Worm (Caenorhabditis elegans) whole organism, L1 larva: ENCODE results near the gene ins-35.

Experiments used
- C16A3.4 ChIP-seq: fragments of 150-350 bp; optimal IDR thresholded peaks from 2 replicates; lab custom pipeline; 2014; ENCODE audit warnings: missing biosample characterization, missing genetic modification characterization
- C34B4.2 ChIP-seq: sonication (generic microtip); optimal IDR thresholded peaks from 2 replicates; lab custom pipeline; 2017; ENCODE audit warnings: mild to moderate bottlenecking, missing genetic modification characterization, missing compliant biosample characterization
- alr-1 ChIP-seq: fragments of 200-800 bp; sonication (Bioruptor generic); optimal IDR thresholded peaks from 2 replicates; lab custom pipeline; 2018; ENCODE audit warnings: borderline replicate concordance, mild to moderate bottlenecking, missing genetic modification characterization, missing compliant biosample characterization
- ceh-63 ChIP-seq: fragments of 200-800 bp; sonication (Bioruptor generic); optimal IDR thresholded peaks from 2 replicates; lab custom pipeline; 2018; ENCODE audit warnings: mild to moderate bottlenecking, missing genetic modification characterization, missing compliant biosample characterization
- ces-1 ChIP-seq: fragments of 150-350 bp; optimal IDR thresholded peaks from 2 replicates; lab custom pipeline; 2014; ENCODE audit warnings: missing biosample characterization, missing genetic modification reagents, missing genetic modification characterization
- efl-3 ChIP-seq: fragments of 200-800 bp; sonication (Bioruptor generic); optimal IDR thresholded peaks from 2 replicates; lab custom pipeline; 2018; ENCODE audit warnings: mild to moderate bottlenecking, missing genetic modification characterization, missing compliant biosample characterization
- elt-3 ChIP-seq, 6 experiments: fragments of 150-350 bp in 1 of 6; sonication (generic microtip); optimal IDR thresholded peaks; 2 replicates each; lab custom pipeline; 2017 to 2018; ENCODE audit warnings: missing biosample characterization in 6 of 6, missing genetic modification characterization in 6 of 6, inconsistent platforms in 1 of 6
- fkh-10 ChIP-seq: sonication (generic microtip); optimal IDR thresholded peaks from 2 replicates; lab custom pipeline; 2017; ENCODE audit warnings: missing biosample characterization, missing genetic modification reagents, missing genetic modification characterization
- fos-1 ChIP-seq: fragments of 150-350 bp; optimal IDR thresholded peaks from 2 replicates; lab custom pipeline; 2014; ENCODE audit warnings: missing biosample characterization, missing genetic modification characterization
- grh-1 ChIP-seq: fragments of 200-800 bp; sonication (Bioruptor generic); IDR thresholded peaks from 2 replicates; pipeline ENCODE4 v1.3.6; 2022; ENCODE audit warnings: missing genetic modification reagents, missing genetic modification characterization, missing compliant biosample characterization
- hlh-17 ChIP-seq: fragments of 200-800 bp; sonication (Bioruptor generic); optimal IDR thresholded peaks from 2 replicates; lab custom pipeline; 2018; ENCODE audit warnings: missing genetic modification characterization, mild to moderate bottlenecking, missing compliant biosample characterization, moderate library complexity, borderline replicate concordance
- hpl-2 ChIP-seq: fragments of 150-350 bp; optimal IDR thresholded peaks from 2 replicates; lab custom pipeline; 2014; ENCODE audit warnings: missing biosample characterization, missing genetic modification reagents, missing genetic modification characterization
- jun-1 ChIP-seq: fragments of 150-350 bp; optimal IDR thresholded peaks from 2 replicates; lab custom pipeline; 2014; ENCODE audit warnings: missing biosample characterization, missing genetic modification reagents, missing genetic modification characterization
- lin-15B ChIP-seq: fragments of 150-350 bp; sonication (generic microtip); optimal IDR thresholded peaks from 3 replicates; lab custom pipeline; 2014; ENCODE audit warnings: missing biosample characterization, missing genetic modification characterization
- lsy-2 ChIP-seq, 2 experiments: fragments of 150-350 bp; optimal IDR thresholded peaks; 2 replicates each; lab custom pipeline; 2014; ENCODE audit warnings: missing biosample characterization in 2 of 2, missing genetic modification characterization in 2 of 2
- nhr-12 ChIP-seq: sonication (generic microtip); optimal IDR thresholded peaks from 2 replicates; lab custom pipeline; 2017; ENCODE audit warnings: missing biosample characterization, missing genetic modification characterization
- nhr-19 ChIP-seq: fragments of 200-800 bp; sonication (Bioruptor generic); conservative IDR thresholded peaks from 2 replicates; pipeline ENCODE4 v1.3.6; 2022; ENCODE audit warnings: missing genetic modification characterization, missing compliant biosample characterization
- nhr-28 ChIP-seq: fragments of 150-350 bp; optimal IDR thresholded peaks from 2 replicates; lab custom pipeline; 2014; ENCODE audit warnings: missing biosample characterization, missing genetic modification characterization
- nhr-71 ChIP-seq: sonication (generic microtip); optimal IDR thresholded peaks from 2 replicates; lab custom pipeline; 2016; ENCODE audit warnings: mild to moderate bottlenecking, missing genetic modification characterization, moderate library complexity, missing compliant biosample characterization
- nhr-76 ChIP-seq: sonication (generic microtip); optimal IDR thresholded peaks from 2 replicates; lab custom pipeline; 2017; ENCODE audit warnings: missing biosample characterization, missing genetic modification characterization
- nhr-84 ChIP-seq: sonication (generic microtip); optimal IDR thresholded peaks from 2 replicates; lab custom pipeline; 2017; ENCODE audit warnings: missing biosample characterization, missing genetic modification characterization
- nhr-85 ChIP-seq: sonication (generic microtip); peaks from one replicate; lab custom pipeline; 2016; ENCODE audit warnings: missing genetic modification characterization, inconsistent platforms, missing compliant biosample characterization
- pqm-1 ChIP-seq: sonication (generic microtip); optimal IDR thresholded peaks from 3 replicates; lab custom pipeline; 2017; ENCODE audit warnings: missing biosample characterization, missing genetic modification characterization
- rnt-1 ChIP-seq: sonication (generic microtip); optimal IDR thresholded peaks from 2 replicates; lab custom pipeline; 2016; ENCODE audit warnings: mild to moderate bottlenecking, missing genetic modification characterization, moderate library complexity, missing compliant biosample characterization
- snu-23 ChIP-seq: sonication (generic microtip); optimal IDR thresholded peaks from 2 replicates; lab custom pipeline; 2016; ENCODE audit warnings: missing genetic modification characterization, missing compliant biosample characterization
- swsn-7 ChIP-seq: sonication (generic microtip); optimal IDR thresholded peaks from 2 replicates; lab custom pipeline; 2016; ENCODE audit warnings: missing genetic modification characterization, missing compliant biosample characterization
- tbx-2 ChIP-seq: sonication (generic microtip); optimal IDR thresholded peaks from 2 replicates; lab custom pipeline; 2016; ENCODE audit warnings: missing genetic modification characterization, missing compliant biosample characterization
- tlp-1 ChIP-seq: fragments of 150-350 bp; optimal IDR thresholded peaks from 2 replicates; lab custom pipeline; 2014; ENCODE audit warnings: missing biosample characterization, missing genetic modification characterization
- unc-130 ChIP-seq: fragments of 150-350 bp; optimal IDR thresholded peaks from 2 replicates; lab custom pipeline; 2017; ENCODE audit warnings: missing biosample characterization, missing genetic modification characterization, inconsistent platforms
- unc-62 ChIP-seq: fragments of 150-350 bp; optimal IDR thresholded peaks from 2 replicates; lab custom pipeline; 2014; ENCODE audit warnings: missing biosample characterization, missing genetic modification reagents, missing genetic modification characterization
- unc-98 ChIP-seq: fragments of 200-800 bp; sonication (Bioruptor generic); IDR thresholded peaks from 2 replicates; pipeline ENCODE4 v1.3.6; 2022; ENCODE audit warnings: missing genetic modification characterization, missing compliant biosample characterization
- zip-4 ChIP-seq: fragments of 200-800 bp; sonication (Bioruptor generic); optimal IDR thresholded peaks from 2 replicates; lab custom pipeline; 2018; ENCODE audit warnings: mild to moderate bottlenecking, missing genetic modification characterization, moderate library complexity, missing compliant biosample characterization

ins-35 gene

DNA sequence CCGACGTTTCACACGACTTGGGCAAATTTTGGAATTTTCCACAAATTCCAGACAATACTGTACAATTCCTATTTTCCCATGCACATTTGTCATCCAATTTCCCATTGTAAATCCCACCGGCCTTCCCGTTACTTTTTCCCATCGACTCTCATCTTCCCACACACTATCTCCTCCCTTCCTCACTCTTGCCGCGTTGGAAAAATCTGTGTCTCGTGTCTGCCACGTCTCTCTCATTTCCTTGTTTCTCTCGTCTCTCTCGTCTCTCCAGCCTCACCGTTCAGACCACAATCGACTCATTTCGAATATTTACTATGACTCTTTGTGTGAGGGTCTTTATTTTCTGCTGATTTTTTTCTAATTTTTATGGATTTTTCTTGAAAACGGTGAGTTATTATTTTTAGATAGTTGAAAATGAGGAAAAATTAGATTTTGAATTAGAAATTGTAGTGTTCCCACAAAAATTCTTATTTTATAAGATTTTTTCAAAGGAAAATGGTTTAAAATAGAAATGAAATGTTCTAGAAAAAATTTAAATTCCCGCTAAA lies 7.8 kb downstream of the ins-35 start, which contains the start of gene K02E2.11 (continued):
- TF ChIP-seq zip-4 (GFP tag; lab: Kevin White, UChicago) (no peak), tbx-2 (tag; lab: Kevin White, UChicago) (peak; percentile 36), elt-3 (tag; optimal IDR thresholded peaks at IDR 0.05; lab: Kevin White, UChicago) (no peak), nhr-71 (tag; lab: Kevin White, UChicago) (peak; percentile 62), ces-1 (GFP tag; lab: Kevin White, UChicago) (no peak), alr-1 (no peak), nhr-12 (tag; lab: Kevin White, UChicago) (no peak), hpl-2 (no peak)

DNA sequence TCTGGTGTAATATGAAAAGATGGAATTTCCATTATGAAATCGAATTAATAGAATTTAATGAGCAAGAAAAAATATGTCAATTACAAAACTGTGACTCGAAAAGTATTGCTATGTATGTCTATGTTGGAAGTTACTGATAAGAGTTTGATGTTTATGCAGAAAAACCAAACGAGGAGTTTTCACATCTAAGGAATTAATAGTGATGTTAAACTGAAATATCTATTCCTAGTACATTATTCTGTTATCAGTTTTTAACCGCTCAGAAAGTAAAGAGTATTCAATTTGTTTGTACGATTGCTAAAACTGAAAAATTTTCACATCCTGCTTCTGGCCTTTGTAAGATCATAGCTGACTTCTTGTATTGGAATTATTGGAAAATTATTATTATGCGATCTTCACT lies 11.6 kb downstream of the ins-35 start, which contains the start of gene K02E2.7:
TSS of gene K02E2.7 (minus strand) at position 101 of the 400 bp plus-strand sequence.
- TF ChIP-seq ceh-63 (GFP tag; lab: Kevin White, UChicago) (no peak), rnt-1 (tag; lab: Kevin White, UChicago) (no peak), zip-4 (GFP tag; lab: Kevin White, UChicago) (no peak), nhr-12 (tag; lab: Kevin White, UChicago) (no peak), unc-130 (tag; lab: Kevin White, UChicago) (no peak), tlp-1 (tag; lab: Kevin White, UChicago) (no peak), nhr-28 (tag; lab: Kevin White, UChicago) (no peak), swsn-7 (tag; lab: Kevin White, UChicago) (no peak), fos-1 (tag; lab: Kevin White, UChicago) (no peak), jun-1 (tag; lab: Kevin White, UChicago) (no peak), lsy-2 (tag; optimal IDR thresholded peaks at IDR 0.05; lab: Kevin White, UChicago) (no peak), nhr-85 (no peak), fkh-10 (GFP tag; lab: Kevin White, UChicago) (no peak), efl-3 (GFP tag; lab: Kevin White, UChicago) (no peak), C34B4.2 (no peak), hpl-2 (no peak), lin-15B (tag; lab: Kevin White, UChicago) (no peak)
- TF ChIP-seq, all 84 proteins: peak for 0

DNA sequence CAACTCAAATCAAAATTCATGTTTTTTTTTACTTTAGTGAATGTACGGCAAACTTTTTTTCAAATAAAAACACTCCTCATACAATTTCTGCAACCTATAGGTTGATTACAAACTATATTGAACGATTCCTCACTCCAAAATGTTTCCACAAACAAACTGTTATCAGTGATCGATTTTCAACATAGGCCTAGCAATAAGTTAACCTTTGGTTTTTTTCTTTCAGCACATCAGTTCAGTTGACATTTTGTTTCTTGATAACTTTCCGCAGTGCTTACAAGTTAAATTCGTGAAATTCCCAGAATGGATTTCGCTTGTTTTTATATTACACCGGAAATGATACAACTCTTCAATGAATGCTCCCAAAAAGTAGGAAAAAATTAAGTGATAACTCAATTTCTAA lies 12.1 kb downstream of the ins-35 start, which contains the start of gene F53H2.1:
TSS of gene F53H2.1 (plus strand) at position 301 of the 400 bp plus-strand sequence.
- TF ChIP-seq nhr-84 (tag; lab: Kevin White, UChicago) (no peak), hlh-17 (GFP tag; lab: Kevin White, UChicago) (no peak), hpl-2 (no peak), nhr-85 (peak; percentile 50), unc-98 (GFP tag; lab: Robert Waterston, UW) (no peak)
- TF ChIP-seq, all 84 proteins: peak for 1

DNA sequence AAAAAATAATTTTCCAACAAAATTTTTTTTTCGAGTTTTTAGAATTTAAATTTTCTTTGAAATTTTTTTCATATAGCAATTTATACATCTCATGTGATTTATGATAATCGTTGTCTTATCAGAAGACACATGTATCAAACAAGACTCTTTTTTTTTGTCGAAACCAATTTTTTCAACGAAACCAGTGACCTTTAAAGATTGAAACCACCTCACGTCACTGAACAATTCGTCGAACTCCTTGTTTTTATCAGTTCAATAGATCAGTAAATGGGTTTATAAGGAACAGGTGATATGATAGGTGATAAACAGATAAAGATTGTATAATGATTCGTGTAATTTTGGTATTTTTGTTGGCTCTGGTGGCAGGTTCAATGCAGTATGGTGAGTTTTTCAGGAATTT lies 18.4 kb downstream of the ins-35 start, which contains the start of gene cnc-7:
TSS of gene cnc-7 (plus strand) at position 301 of the 400 bp plus-strand sequence.
- TF ChIP-seq unc-62 (GFP tag; lab: Kevin White, UChicago) (no peak), unc-98 (GFP tag; lab: Robert Waterston, UW) (no peak), snu-23 (no peak), nhr-12 (tag; lab: Kevin White, UChicago) (no peak), pqm-1 (no peak), nhr-19 (GFP tag; lab: Robert Waterston, UW) (no peak), nhr-76 (tag; lab: Kevin White, UChicago) (no peak), lsy-2 (tag; optimal IDR thresholded peaks at IDR 0.05; lab: Kevin White, UChicago) (no peak), fkh-10 (GFP tag; lab: Kevin White, UChicago) (no peak), C16A3.4 (tag; lab: Kevin White, UChicago) (no peak), unc-130 (tag; lab: Kevin White, UChicago) (no peak), nhr-84 (tag; lab: Kevin White, UChicago) (no peak)

DNA sequence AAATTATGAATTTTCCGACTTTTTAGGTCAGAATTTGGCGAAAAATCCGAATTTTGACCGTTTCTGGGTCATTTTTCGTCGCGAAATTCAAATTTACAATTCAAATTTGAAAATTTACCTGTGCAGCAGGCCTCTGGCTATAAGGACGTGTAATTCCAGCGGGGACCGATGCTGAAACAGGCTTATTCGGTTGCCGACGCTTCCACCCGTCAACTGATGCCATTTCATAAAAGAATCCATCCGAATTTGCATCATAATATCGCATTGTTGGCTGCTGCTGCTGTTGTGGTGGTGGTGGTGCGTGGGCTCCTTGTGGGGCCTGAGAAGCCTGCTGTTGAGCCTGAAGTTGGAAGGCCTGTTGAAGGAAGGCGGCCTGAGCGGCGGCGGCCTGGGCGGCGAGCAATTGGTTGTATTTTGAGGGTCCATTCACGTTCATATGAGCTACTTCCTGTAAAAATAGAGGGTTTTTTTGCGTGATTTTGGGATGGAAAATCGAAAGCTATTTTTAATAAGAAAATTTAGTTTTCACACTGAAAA lies 24.3 kb downstream of the ins-35 start:
- TF ChIP-seq grh-1 (GFP tag; lab: Robert Waterston, UW): no peak
